Fruit fly (Drosophila melanogaster): ENCODE data around the gene Hsp68.

The Hsp68 gene

dm6 chr3R:24050690-24051440, 6.2 kb downstream of the Hsp68 start, which contains the start of the genes Atg6 and Pisd (continued):
- TF ChIP-seq HLH54F (GFP tag; optimal IDR thresholded peaks at IDR 0.05) (peak; percentile 27), CG17328 (GFP tag; IDR thresholded peaks at IDR 0.05) (0 out of 2 replicates have a peak, but pooled peaks have one; percentile 39), CG12071 (GFP tag; optimal IDR thresholded peaks at IDR 0.05) (no peak), CG33213 (GFP tag; optimal IDR thresholded peaks at IDR 0.05) (no peak), CG4617 (GFP tag; optimal IDR thresholded peaks at IDR 0.05; ENCODE audit: borderline replicate concordance) (peak; percentile 75), Dbx (GFP tag; IDR thresholded peaks at IDR 0.05) (0 out of 3 replicates have a peak, but pooled peaks have one; percentile 14), ase (GFP tag; IDR thresholded peaks at IDR 0.05) (no peak), maf-S (GFP tag; optimal IDR thresholded peaks at IDR 0.05) (no peak), Trl (optimal IDR thresholded peaks at IDR 0.05) (peak in 1 of 2 experiments; percentile 7), Trl (GFP tag; optimal IDR thresholded peaks at IDR 0.05) (peak; percentile 1), Deaf1 (tag; optimal IDR thresholded peaks at IDR 0.05) (peak; percentile 8), CG13287 (GFP tag; IDR thresholded peaks at IDR 0.05; ENCODE audit: partially characterized antibody) (peak; percentile 52; the same call in 1 of the 2 replicates), Eip74EF (GFP tag; optimal IDR thresholded peaks at IDR 0.05) (peak in 1 of 2 experiments; percentile 40)

dm6 chr3R:24047998-24048511, 9.1 kb downstream of the Hsp68 start, which contains the start of gene Rox8:
Rox8 (minus strand) TSS chr3R:24048265.
- TF ChIP-seq CG7745 (tag; optimal IDR thresholded peaks at IDR 0.05), result no peak
- no peak for TF ChIP-seq Rx (GFP tag; IDR thresholded peaks at IDR 0.05)
- no peak for TF ChIP-seq CG43689 (GFP tag; IDR thresholded peaks at IDR 0.05)
- no peak for TF ChIP-seq ci (GFP tag; IDR thresholded peaks at IDR 0.05)
- peak; percentile 61 for TF ChIP-seq CG4328 (GFP tag; optimal IDR thresholded peaks at IDR 0.05)
- no peak for TF ChIP-seq CG10959 (GFP tag; IDR thresholded peaks at IDR 0.05)
- peak; percentile 19 for TF ChIP-seq Atf-2 (GFP tag; optimal IDR thresholded peaks at IDR 0.05)
- TF ChIP-seq Awh (GFP tag; IDR thresholded peaks at IDR 0.05), result no peak
- no peak for TF ChIP-seq Usf (GFP tag; optimal IDR thresholded peaks at IDR 0.05)
- no peak for TF ChIP-seq HHEX (GFP tag; optimal IDR thresholded peaks at IDR 0.05)
- TF ChIP-seq pros (GFP tag; optimal IDR thresholded peaks at IDR 0.05), result no peak
- no peak for TF ChIP-seq H2.0 (GFP tag; IDR thresholded peaks at IDR 0.05)
- TF ChIP-seq CG12219 (GFP tag; optimal IDR thresholded peaks at IDR 0.05), result no peak
- no peak for TF ChIP-seq Hr51 (GFP tag; optimal IDR thresholded peaks at IDR 0.05)
- no peak for TF ChIP-seq CG10366 (GFP tag; IDR thresholded peaks at IDR 0.05)
- TF ChIP-seq gro (GFP tag; optimal IDR thresholded peaks at IDR 0.05), result peak; percentile 29
- peak; percentile 23 for TF ChIP-seq Hmr (GFP tag; optimal IDR thresholded peaks at IDR 0.05)
- TF ChIP-seq Spps (tag; optimal IDR thresholded peaks at IDR 0.05), result peak; percentile 21
- TF ChIP-seq Ada2b (GFP tag; IDR thresholded peaks at IDR 0.05), result no peak
- no peak for TF ChIP-seq Bteb2 (GFP tag; optimal IDR thresholded peaks at IDR 0.05)
- no peak for TF ChIP-seq Mrtf (GFP tag; IDR thresholded peaks at IDR 0.05)
- TF ChIP-seq CG4820 (GFP tag; optimal IDR thresholded peaks at IDR 0.05), result no peak
- no peak for TF ChIP-seq lov (optimal IDR thresholded peaks at IDR 0.05)
- no peak for TF ChIP-seq lov (GFP tag; IDR thresholded peaks at IDR 0.05)
- 0 out of 3 replicates have a peak, but pooled peaks have one; percentile 58 for TF ChIP-seq hb (GFP tag; IDR thresholded peaks at IDR 0.05; ENCODE audit: partially characterized antibody)
- TF ChIP-seq nmo (GFP tag; optimal IDR thresholded peaks at IDR 0.05), result peak; percentile 68
- no peak for TF ChIP-seq Dfd (GFP tag; optimal IDR thresholded peaks at IDR 0.05)
- TF ChIP-seq CG3065 (GFP tag; optimal IDR thresholded peaks at IDR 0.05), result no peak
- 0 out of 2 replicates have a peak, but pooled peaks have one; percentile 30 for TF ChIP-seq NFAT (GFP tag; IDR thresholded peaks at IDR 0.05)
- TF ChIP-seq grau (tag; optimal IDR thresholded peaks at IDR 0.05), result peak; percentile 55
- peak; percentile 28 for TF ChIP-seq pho (GFP tag; optimal IDR thresholded peaks at IDR 0.05)
- TF ChIP-seq nerfin-1 (tag; optimal IDR thresholded peaks at IDR 0.05), result peak; percentile 54
- peak; percentile 47 for TF ChIP-seq vvl (GFP tag; IDR thresholded peaks at IDR 0.05)
- peak; percentile 60 for TF ChIP-seq HmgZ (tag; optimal IDR thresholded peaks at IDR 0.05)
- TF ChIP-seq CG12155 (GFP tag; optimal IDR thresholded peaks at IDR 0.05), result peak; percentile 59
- no peak for TF ChIP-seq CG11085 (GFP tag; IDR thresholded peaks at IDR 0.05)

Measured in whole organism, embryonic.